Fruit fly (Drosophila melanogaster) whole organism, embryonic: ENCODE data around the gene Arp8.

ENCODE experiments used
- Asciz ChIP-seq: fragments of 200-800 bp; sonication (Bioruptor generic); optimal IDR thresholded peaks from 2 replicates; lab custom pipeline; 2017; ENCODE audit warnings: missing biosample characterization, mild to moderate bottlenecking, missing genetic modification characterization, missing genetic modification reagents
- BEAF-32 ChIP-seq: fragments of 200-800 bp; sonication (Bioruptor generic); optimal IDR thresholded peaks from 3 replicates; lab custom pipeline; 2017; ENCODE audit warnings: missing biosample characterization, missing genetic modification characterization, mild to moderate bottlenecking, moderate library complexity, missing genetic modification reagents
- CG10147 ChIP-seq: fragments of 200-800 bp; sonication (Bioruptor generic); optimal IDR thresholded peaks from 2 replicates; lab custom pipeline; 2019; ENCODE audit warnings: missing biosample characterization, mild to moderate bottlenecking, missing genetic modification characterization, moderate library complexity
- CG10267 ChIP-seq: fragments of 200-800 bp; sonication (Bioruptor generic); optimal IDR thresholded peaks from 2 replicates; lab custom pipeline; 2018; ENCODE audit warnings: missing biosample characterization, mild to moderate bottlenecking, missing genetic modification characterization, moderate library complexity
- CG11398 ChIP-seq: fragments of 200-800 bp; sonication (Bioruptor generic); optimal IDR thresholded peaks from 2 replicates; lab custom pipeline; 2016; ENCODE audit warnings: missing biosample characterization, missing genetic modification characterization
- CG12744 ChIP-seq: fragments of 200-800 bp; sonication (Bioruptor generic); optimal IDR thresholded peaks from 2 replicates; lab custom pipeline; 2016; ENCODE audit warnings: missing biosample characterization, missing genetic modification characterization
- CG13775 ChIP-seq: fragments of 200-800 bp; sonication (Bioruptor generic); optimal IDR thresholded peaks from 3 replicates; lab custom pipeline; 2017; ENCODE audit warnings: missing biosample characterization, mild to moderate bottlenecking, missing genetic modification characterization
- CG14710 ChIP-seq: fragments of 200-800 bp; sonication (Bioruptor generic); optimal IDR thresholded peaks from 3 replicates; lab custom pipeline; 2019; ENCODE audit warnings: missing biosample characterization, mild to moderate bottlenecking, missing genetic modification characterization, moderate library complexity
- CG1602 ChIP-seq: fragments of 200-800 bp; sonication (Bioruptor generic); optimal IDR thresholded peaks from 3 replicates; lab custom pipeline; 2016; ENCODE audit warnings: missing biosample characterization, missing genetic modification characterization
- CG17186 ChIP-seq: fragments of 200-800 bp; sonication (Bioruptor generic); optimal IDR thresholded peaks from 3 replicates; lab custom pipeline; 2017; ENCODE audit warnings: missing biosample characterization, missing genetic modification reagents, missing genetic modification characterization
- CG30020 ChIP-seq: fragments of 200-800 bp; optimal IDR thresholded peaks from 2 replicates; lab custom pipeline; 2019; ENCODE audit warnings: missing biosample characterization, mild to moderate bottlenecking, missing genetic modification characterization, moderate library complexity
- CG32767 ChIP-seq: fragments of 200-800 bp; sonication (Bioruptor generic); IDR thresholded peaks from 2 replicates; pipeline ENCODE4 v1.3.6; 2022; ENCODE audit warnings: missing biosample characterization, missing genetic modification characterization
- CG3281 ChIP-seq: fragments of 200-800 bp; sonication (Bioruptor generic); optimal IDR thresholded peaks from 3 replicates; lab custom pipeline; 2017; ENCODE audit warnings: missing biosample characterization, mild to moderate bottlenecking, missing genetic modification characterization
- CG34422 ChIP-seq: fragments of 200-800 bp; sonication (Bioruptor generic); IDR thresholded peaks from 3 replicates; pipeline ENCODE4 v1.3.6; 2022; ENCODE audit warnings: missing biosample characterization, missing genetic modification characterization
- CG4854 ChIP-seq: fragments of 200-800 bp; sonication (Bioruptor generic); optimal IDR thresholded peaks from 2 replicates; lab custom pipeline; 2016; ENCODE audit warnings: missing biosample characterization, missing genetic modification characterization, inconsistent platforms
- CG6791 ChIP-seq: fragments of 200-800 bp; sonication (Bioruptor generic); IDR thresholded peaks from 3 replicates; pipeline ENCODE4 v1.3.6; 2022; ENCODE audit warnings: missing biosample characterization, missing genetic modification characterization; ENCODE audit not compliant: partially characterized antibody
- CG8388 ChIP-seq: fragments of 200-800 bp; sonication (Bioruptor generic); optimal IDR thresholded peaks from 2 replicates; lab custom pipeline; 2019; ENCODE audit warnings: missing biosample characterization, mild to moderate bottlenecking, missing genetic modification characterization, moderate library complexity
- CG9609 ChIP-seq: fragments of 200-800 bp; sonication (Bioruptor generic); optimal IDR thresholded peaks from 3 replicates; lab custom pipeline; 2016; ENCODE audit warnings: missing biosample characterization, missing genetic modification characterization
- CG9876 ChIP-seq: fragments of 200-800 bp; sonication (Bioruptor generic); optimal IDR thresholded peaks from 2 replicates; lab custom pipeline; 2016; ENCODE audit warnings: missing biosample characterization, missing genetic modification characterization
- CoRest ChIP-seq: fragments of 200-800 bp; sonication (Bioruptor generic); optimal IDR thresholded peaks from 3 replicates; lab custom pipeline; 2018; ENCODE audit warnings: missing biosample characterization, mild to moderate bottlenecking, missing genetic modification characterization, moderate library complexity
- Doc2 ChIP-seq: fragments of 200-800 bp; sonication (Bioruptor generic); IDR thresholded peaks from 2 replicates; pipeline ENCODE4 v1.3.6; 2022; ENCODE audit warnings: missing biosample characterization, missing genetic modification characterization
- Dp ChIP-seq: fragments of 200-800 bp; sonication (Bioruptor generic); optimal IDR thresholded peaks from 2 replicates; lab custom pipeline; 2018; ENCODE audit warnings: missing biosample characterization, mild to moderate bottlenecking, missing genetic modification characterization, moderate library complexity
- Ets97D ChIP-seq: fragments of 200-800 bp; sonication (Bioruptor generic); optimal IDR thresholded peaks from 3 replicates; lab custom pipeline; 2016; ENCODE audit warnings: missing biosample characterization, missing genetic modification characterization
- MBD-R2 ChIP-seq: fragments of 200-800 bp; sonication (Bioruptor generic); IDR thresholded peaks from 2 replicates; pipeline ENCODE4 v1.3.6; 2022; ENCODE audit warnings: missing biosample characterization, missing genetic modification characterization
- NK7.1 ChIP-seq: fragments of 200-800 bp; sonication (Bioruptor generic); optimal IDR thresholded peaks from 3 replicates; lab custom pipeline; 2016; ENCODE audit warnings: missing biosample characterization, missing genetic modification characterization
- PHDP ChIP-seq: fragments of 200-800 bp; sonication (Bioruptor generic); optimal IDR thresholded peaks from 3 replicates; lab custom pipeline; 2018; ENCODE audit warnings: missing biosample characterization, mild to moderate bottlenecking, missing genetic modification characterization, moderate library complexity
- Pdp1 ChIP-seq, 2 experiments: fragments of 200-800 bp; sonication (Bioruptor generic); optimal IDR thresholded peaks; 3 replicates each; lab custom pipeline; 2016; ENCODE audit warnings: missing biosample characterization in 2 of 2, missing genetic modification characterization in 2 of 2, mild to moderate bottlenecking in 1 of 2, moderate library complexity in 1 of 2
- Poxn ChIP-seq: fragments of 200-800 bp; sonication (Bioruptor generic); IDR thresholded peaks from 2 replicates; pipeline ENCODE4 v1.3.6; 2022; ENCODE audit warnings: missing biosample characterization, missing genetic modification characterization
- Rfx ChIP-seq: fragments of 200-800 bp; sonication (Bioruptor generic); IDR thresholded peaks from 2 replicates; pipeline ENCODE4 v1.3.6; 2022; ENCODE audit warnings: missing biosample characterization, missing genetic modification characterization
- Sin3A ChIP-seq: fragments of >200 bp; optimal IDR thresholded peaks from 2 replicates; lab custom pipeline; 2018
- Sry-δ ChIP-seq: fragments of 200-800 bp; sonication (Bioruptor generic); optimal IDR thresholded peaks from 2 replicates; lab custom pipeline; 2016; ENCODE audit warnings: missing biosample characterization, missing genetic modification characterization
- Taf1 ChIP-seq: fragments of 200-800 bp; sonication (Bioruptor generic); IDR thresholded peaks from 2 replicates; pipeline ENCODE4 v1.3.6; 2022; ENCODE audit warnings: missing biosample characterization, missing genetic modification characterization
- Xbp1 ChIP-seq: fragments of 200-800 bp; sonication (Bioruptor generic); optimal IDR thresholded peaks from 3 replicates; lab custom pipeline; 2016; ENCODE audit warnings: missing biosample characterization, mild to moderate bottlenecking, missing genetic modification characterization
- Xrp1 ChIP-seq: fragments of 200-800 bp; sonication (Bioruptor generic); IDR thresholded peaks from 2 replicates; pipeline ENCODE4 v1.3.6; 2022; ENCODE audit warnings: missing biosample characterization, missing genetic modification characterization
- ci ChIP-seq: fragments of 200-800 bp; sonication (Bioruptor generic); IDR thresholded peaks from 3 replicates; pipeline ENCODE4 v1.3.6; 2022; ENCODE audit warnings: missing biosample characterization, missing genetic modification characterization
- crc ChIP-seq: fragments of 200-800 bp; sonication (Bioruptor generic); optimal IDR thresholded peaks from 2 replicates; lab custom pipeline; 2016; ENCODE audit warnings: missing biosample characterization, missing genetic modification characterization
- cwo ChIP-seq: fragments of 200-800 bp; sonication (Bioruptor generic); optimal IDR thresholded peaks from 3 replicates; lab custom pipeline; 2017; ENCODE audit warnings: missing biosample characterization, missing genetic modification characterization, mild to moderate bottlenecking, moderate library complexity, missing genetic modification reagents
- exex ChIP-seq: fragments of 200-800 bp; sonication (Bioruptor generic); optimal IDR thresholded peaks from 4 replicates; lab custom pipeline; 2018; ENCODE audit warnings: missing biosample characterization, mild to moderate bottlenecking, missing genetic modification characterization, moderate library complexity
- fru ChIP-seq: fragments of >200 bp; optimal IDR thresholded peaks from 2 replicates; lab custom pipeline; 2017
- grau ChIP-seq: fragments of 200-800 bp; optimal IDR thresholded peaks from 3 replicates; lab custom pipeline; 2019; ENCODE audit warnings: missing biosample characterization, mild to moderate bottlenecking, missing genetic modification characterization, moderate library complexity
- hkb ChIP-seq, 2 experiments: fragments of 200-800 bp in 1 of 2; fragments of >200 bp in 1 of 2; sonication (Bioruptor generic) in 1 of 2; IDR thresholded peaks in 1 of 2; optimal IDR thresholded peaks in 1 of 2; 2 replicates each; pipeline versions ENCODE4 v1.3.6 to Lab custom; 2017 to 2022; ENCODE audit warnings: missing biosample characterization in 1 of 2, missing genetic modification characterization in 1 of 2
- jumu ChIP-seq: fragments of 200-800 bp; sonication (Bioruptor generic); optimal IDR thresholded peaks from 3 replicates; lab custom pipeline; 2016; ENCODE audit warnings: missing biosample characterization, missing genetic modification characterization
- kah ChIP-seq: fragments of 200-800 bp; sonication (Bioruptor generic); optimal IDR thresholded peaks from 2 replicates; lab custom pipeline; 2018; ENCODE audit warnings: missing biosample characterization, mild to moderate bottlenecking, missing genetic modification characterization
- lov ChIP-seq, 2 experiments: fragments of 200-800 bp in 1 of 2; fragments of >200 bp in 1 of 2; sonication (Bioruptor generic) in 1 of 2; IDR thresholded peaks in 1 of 2; optimal IDR thresholded peaks in 1 of 2; 2 replicates in 1 of 2; 3 replicates in 1 of 2; pipeline versions ENCODE4 v1.3.6 to Lab custom; 2017 to 2022; ENCODE audit warnings: missing biosample characterization in 1 of 2, missing genetic modification characterization in 1 of 2
- mld ChIP-seq: fragments of 200-800 bp; sonication (Bioruptor generic); IDR thresholded peaks from 3 replicates; pipeline ENCODE4 v1.3.6; 2022; ENCODE audit warnings: missing biosample characterization, missing genetic modification characterization; ENCODE audit not compliant: partially characterized antibody
- nom ChIP-seq: fragments of 200-800 bp; sonication (Bioruptor generic); optimal IDR thresholded peaks from 2 replicates; lab custom pipeline; 2017; ENCODE audit warnings: missing biosample characterization, missing genetic modification characterization, mild to moderate bottlenecking, moderate library complexity, missing genetic modification reagents
- phol ChIP-seq: fragments of 200-800 bp; sonication (Bioruptor generic); optimal IDR thresholded peaks from 3 replicates; lab custom pipeline; 2018; ENCODE audit warnings: missing biosample characterization, mild to moderate bottlenecking, missing genetic modification characterization, moderate library complexity
- pzg ChIP-seq: fragments of 200-800 bp; sonication (Bioruptor generic); optimal IDR thresholded peaks from 3 replicates; lab custom pipeline; 2018; ENCODE audit warnings: missing biosample characterization, mild to moderate bottlenecking, missing genetic modification characterization, moderate library complexity
- stwl ChIP-seq: fragments of 200-800 bp; sonication (Bioruptor generic); optimal IDR thresholded peaks from 3 replicates; lab custom pipeline; 2018; ENCODE audit warnings: missing biosample characterization, mild to moderate bottlenecking, missing genetic modification characterization, moderate library complexity
- zen2 ChIP-seq: fragments of 200-800 bp; sonication (Bioruptor generic); IDR thresholded peaks from 3 replicates; pipeline ENCODE4 v1.3.6; 2022; ENCODE audit warnings: missing biosample characterization, missing genetic modification characterization; ENCODE audit not compliant: partially characterized antibody

Gene Arp8

DNA sequence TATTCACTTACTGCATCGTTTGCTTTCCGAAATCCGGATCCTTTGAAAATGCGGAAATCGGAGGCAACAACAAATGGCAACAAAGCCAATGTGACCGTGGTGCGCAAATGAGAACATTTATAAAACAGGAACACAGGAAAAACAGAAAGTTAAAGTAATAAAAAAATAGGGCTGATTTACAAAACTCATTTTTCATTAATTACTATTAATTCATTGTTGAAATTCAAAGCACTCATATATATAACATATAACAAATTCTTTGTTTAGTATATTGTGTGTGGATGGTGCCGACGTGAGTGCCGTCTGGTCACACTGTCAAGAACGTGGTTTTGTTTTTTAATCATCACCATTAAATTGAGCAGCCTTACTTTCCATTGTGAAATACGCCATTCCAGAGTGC is at the start of gene Arp8, which contains the start of gene CG6769 (continued):
- no peak for TF ChIP-seq CG9876 (GFP tag; lab: Kevin White, UChicago)
- TF ChIP-seq Taf1: no peak
- peak; percentile 43 for TF ChIP-seq BEAF-32 (GFP tag; lab: Kevin White, UChicago)
- peak; percentile 14 for TF ChIP-seq Sry-δ (GFP tag; lab: Kevin White, UChicago)
- no peak for TF ChIP-seq NK7.1 (GFP tag; lab: Kevin White, UChicago)
- peak; percentile 57 for TF ChIP-seq grau (tag; lab: Kevin White, UChicago)
- no peak for TF ChIP-seq CG32767 (GFP tag; lab: Robert Waterston, UW)
- peak; percentile 2 for TF ChIP-seq PHDP
- no peak for TF ChIP-seq CG9609 (GFP tag; lab: Kevin White, UChicago)
- no peak for TF ChIP-seq crc (GFP tag; lab: Kevin White, UChicago)
- TF ChIP-seq pzg (GFP tag; lab: Kevin White, UChicago): peak; percentile 46
- TF ChIP-seq CoRest (tag; lab: Kevin White, UChicago): peak; percentile 40
- TF ChIP-seq CG14710 (tag; lab: Kevin White, UChicago): peak; percentile 61
- peak; percentile 54 for TF ChIP-seq phol (tag; lab: Kevin White, UChicago)
- no peak for TF ChIP-seq mld (GFP tag; lab: Robert Waterston, UW)
- peak; percentile 52 for TF ChIP-seq CG10267 (tag; lab: Kevin White, UChicago)
- no peak for TF ChIP-seq Asciz (GFP tag; lab: Kevin White, UChicago)
- peak in 1 of 2 experiments; percentile 26 for TF ChIP-seq Pdp1 (GFP tag; optimal IDR thresholded peaks at IDR 0.05; lab: Kevin White, UChicago)
- TF ChIP-seq exex (tag; lab: Kevin White, UChicago): no peak
- no peak for TF ChIP-seq hkb (optimal IDR thresholded peaks at IDR 0.05; lab: Kevin White, UChicago)
- no peak for TF ChIP-seq hkb (GFP tag; IDR thresholded peaks at IDR 0.05; lab: Robert Waterston, UW)
- TF ChIP-seq CG3281 (GFP tag; lab: Kevin White, UChicago): no peak
- TF ChIP-seq CG8388: peak; percentile 11
- no peak for TF ChIP-seq cwo
- peak; percentile 14 for TF ChIP-seq Dp (GFP tag; lab: Kevin White, UChicago)
- peak; percentile 46 for TF ChIP-seq CG17186 (GFP tag; lab: Kevin White, UChicago)
- no peak for TF ChIP-seq ci (GFP tag; lab: Robert Waterston, UW)
- TF ChIP-seq Poxn: no peak
- TF ChIP-seq Rfx (GFP tag; lab: Robert Waterston, UW): no peak
- no peak for TF ChIP-seq Doc2 (GFP tag; lab: Robert Waterston, UW)
- no peak for TF ChIP-seq lov (optimal IDR thresholded peaks at IDR 0.05; lab: Kevin White, UChicago)
- TF ChIP-seq lov (GFP tag; IDR thresholded peaks at IDR 0.05; lab: Robert Waterston, UW): no peak
- TF ChIP-seq fru (lab: Kevin White, UChicago): no peak
- no peak for TF ChIP-seq CG12744
- TF ChIP-seq CG10147 (GFP tag; lab: Kevin White, UChicago): peak; percentile 22
- peak; percentile 42 for TF ChIP-seq stwl (tag; lab: Kevin White, UChicago)
- no peak for TF ChIP-seq CG34422 (GFP tag; lab: Robert Waterston, UW)
- TF ChIP-seq zen2 (GFP tag; lab: Robert Waterston, UW): no peak
- TF ChIP-seq CG4854 (GFP tag; lab: Kevin White, UChicago): no peak
- TF ChIP-seq Sin3A: peak; percentile 36
- TF ChIP-seq CG30020 (tag; lab: Kevin White, UChicago): peak; percentile 34
- TF ChIP-seq nom (GFP tag; lab: Kevin White, UChicago): peak; percentile 2
- TF ChIP-seq MBD-R2 (GFP tag; lab: Robert Waterston, UW): peak; percentile 74
- TF ChIP-seq CG13775 (GFP tag; lab: Kevin White, UChicago): peak; percentile 36
- peak; percentile 6 for TF ChIP-seq Xbp1 (GFP tag; lab: Kevin White, UChicago)
- no peak for TF ChIP-seq kah (GFP tag; lab: Kevin White, UChicago)
- TF ChIP-seq CG6791: no peak
- no peak for TF ChIP-seq CG11398 (GFP tag; lab: Kevin White, UChicago)
- no peak for TF ChIP-seq jumu (GFP tag; lab: Kevin White, UChicago)
- no peak for TF ChIP-seq CG1602 (GFP tag; lab: Kevin White, UChicago)
- 0 out of 2 replicates have a peak, but pooled peaks have one; percentile 14 for TF ChIP-seq Xrp1 (GFP tag; lab: Robert Waterston, UW)
- peak; percentile 15 for TF ChIP-seq Ets97D
